Fruit fly (Drosophila melanogaster): ENCODE data around the gene CheB93a.

DNA sequence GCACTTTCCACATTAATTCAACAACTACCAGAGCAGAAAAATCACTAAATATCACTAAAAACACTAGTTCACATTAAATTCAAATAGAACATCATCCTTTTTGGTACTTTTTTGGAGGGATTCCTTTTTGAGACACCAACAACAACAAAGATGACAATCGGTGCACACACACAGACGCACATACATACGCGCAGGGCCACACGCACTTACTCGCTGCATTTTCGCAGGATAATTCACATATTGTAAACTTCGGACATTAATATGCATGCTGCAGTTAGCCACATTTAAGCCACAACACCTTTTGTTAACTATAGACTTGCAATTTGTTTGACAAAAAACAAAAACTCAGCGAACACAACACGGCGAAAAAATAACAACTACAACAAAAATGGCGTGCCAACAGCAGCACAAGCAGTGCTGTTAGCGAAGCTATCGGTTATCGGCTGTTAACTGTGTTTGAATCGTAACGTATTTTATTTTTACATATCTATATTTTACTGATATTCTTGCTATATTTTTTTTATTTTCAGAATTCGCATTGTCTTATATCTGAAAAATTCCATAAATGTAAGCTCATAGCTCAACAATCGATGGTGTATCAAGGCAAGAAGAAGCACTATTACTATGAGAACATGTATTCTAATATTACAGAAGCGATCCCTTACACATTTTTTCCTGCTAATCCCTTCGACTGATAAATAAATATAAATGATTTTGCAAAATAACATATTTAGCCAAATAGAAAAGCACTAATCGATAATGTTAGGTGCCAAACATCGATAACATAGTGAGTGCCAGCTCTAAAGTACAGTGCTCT, 47.7 kb upstream of the CheB93a start:
- TF ChIP-seq pan (optimal IDR thresholded peaks at IDR 0.05): no peak
- no peak for TF ChIP-seq usp (GFP tag; optimal IDR thresholded peaks at IDR 0.05)
- no peak for TF ChIP-seq Dll (optimal IDR thresholded peaks at IDR 0.05)
